Worm (Caenorhabditis elegans) whole organism, young adult: ENCODE results near the gene mct-3.

Experiments used
- Y53G8AR.9 ChIP-seq: fragments of 200-800 bp; sonication (Bioruptor generic); conservative IDR thresholded peaks from 2 replicates; pipeline ENCODE4 v1.3.6; 2022; ENCODE audit warnings: missing genetic modification reagents, missing genetic modification characterization, missing compliant biosample characterization
- Y56A3A.18 ChIP-seq: fragments of 200-800 bp; sonication (Bioruptor generic); IDR thresholded peaks from 2 replicates; pipeline ENCODE4 v1.3.6; 2022; ENCODE audit warnings: missing genetic modification reagents, missing genetic modification characterization, missing compliant biosample characterization
- ceh-79 ChIP-seq: sonication (generic microtip); optimal IDR thresholded peaks from 2 replicates; lab custom pipeline; 2017; ENCODE audit warnings: mild to moderate bottlenecking, missing genetic modification characterization, missing compliant biosample characterization
- him-1 ChIP-seq: sonication (generic microtip); optimal IDR thresholded peaks from 2 replicates; lab custom pipeline; 2016; ENCODE audit warnings: missing genotype, missing genetic modification reagents, missing genetic modification characterization, missing compliant biosample characterization
- lsl-1 ChIP-seq: fragments of 200-800 bp; sonication (Bioruptor generic); optimal IDR thresholded peaks from 2 replicates; lab custom pipeline; 2018; ENCODE audit warnings: mild to moderate bottlenecking, missing genetic modification characterization, moderate library complexity, missing compliant biosample characterization
- snpc-4 ChIP-seq, 5 experiments: fragments of 150-350 bp in 1 of 5; sonication (generic microtip) in 4 of 5; optimal IDR thresholded peaks; 2 replicates each; lab custom pipeline; 2014 to 2018; ENCODE audit warnings: missing genetic modification characterization in 5 of 5, missing biosample characterization in 3 of 5, antibody characterized with exemption in 2 of 5, mild to moderate bottlenecking in 2 of 5, missing compliant biosample characterization in 2 of 5, missing genotype in 2 of 5, moderate library complexity in 2 of 5, missing genetic modification reagents in 1 of 5
- unc-130 ChIP-seq: sonication (generic microtip); optimal IDR thresholded peaks from 2 replicates; lab custom pipeline; 2016; ENCODE audit warnings: missing genetic modification reagents, missing genetic modification characterization, missing compliant biosample characterization

DNA sequence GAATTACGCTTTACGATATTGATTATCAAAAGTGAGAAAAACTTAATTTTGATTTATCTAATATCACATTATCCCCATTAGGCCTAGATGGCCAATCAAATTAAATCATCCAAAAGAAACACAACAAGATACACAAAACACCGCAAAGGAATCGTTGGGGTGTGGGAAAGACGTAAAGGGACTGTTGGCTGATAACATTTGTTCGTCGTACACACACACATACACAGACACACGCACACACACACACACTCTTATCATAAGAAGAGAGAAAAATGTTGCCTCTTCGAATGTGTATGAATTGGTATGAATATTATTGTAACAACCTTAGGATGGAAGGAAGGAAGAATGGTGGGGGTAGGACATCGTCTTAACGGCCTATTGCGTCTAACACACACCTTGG, 32.4 kb downstream of the mct-3 start:
- TF ChIP-seq Y56A3A.18, result no peak
- TF ChIP-seq him-1 (tag; lab: Kevin White, UChicago), result no peak
- no peak for TF ChIP-seq snpc-4 (GFP tag; optimal IDR thresholded peaks at IDR 0.05; lab: Kevin White, UChicago)
- no peak for TF ChIP-seq snpc-4 (tag; optimal IDR thresholded peaks at IDR 0.05; lab: Kevin White, UChicago)
- no peak for TF ChIP-seq unc-130 (GFP tag; lab: Kevin White, UChicago)
- no peak for TF ChIP-seq ceh-79
- TF ChIP-seq Y53G8AR.9, result no peak
- TF ChIP-seq lsl-1, result no peak
